Fruit fly (Drosophila melanogaster) Kc167 (cell line): ENCODE results near the gene Src64B.

ENCODE experiments used
- Myc ChIP-seq: fragments of >200 bp; optimal IDR thresholded peaks from 2 replicates; lab custom pipeline; 2017; ENCODE audit warnings: missing external identifiers
- Sin3A ChIP-seq: fragments of >200 bp; optimal IDR thresholded peaks from 2 replicates; lab custom pipeline; 2018; ENCODE audit warnings: missing external identifiers
- h ChIP-seq: fragments of >200 bp; optimal IDR thresholded peaks from 3 replicates; lab custom pipeline; 2018; ENCODE audit warnings: missing external identifiers
- insv ChIP-seq: fragments of >200 bp; optimal IDR thresholded peaks from 3 replicates; lab custom pipeline; 2018; ENCODE audit warnings: missing external identifiers
- psq ChIP-seq: fragments of >200 bp; optimal IDR thresholded peaks from 2 replicates; lab custom pipeline; 2017; ENCODE audit warnings: missing external identifiers

DNA sequence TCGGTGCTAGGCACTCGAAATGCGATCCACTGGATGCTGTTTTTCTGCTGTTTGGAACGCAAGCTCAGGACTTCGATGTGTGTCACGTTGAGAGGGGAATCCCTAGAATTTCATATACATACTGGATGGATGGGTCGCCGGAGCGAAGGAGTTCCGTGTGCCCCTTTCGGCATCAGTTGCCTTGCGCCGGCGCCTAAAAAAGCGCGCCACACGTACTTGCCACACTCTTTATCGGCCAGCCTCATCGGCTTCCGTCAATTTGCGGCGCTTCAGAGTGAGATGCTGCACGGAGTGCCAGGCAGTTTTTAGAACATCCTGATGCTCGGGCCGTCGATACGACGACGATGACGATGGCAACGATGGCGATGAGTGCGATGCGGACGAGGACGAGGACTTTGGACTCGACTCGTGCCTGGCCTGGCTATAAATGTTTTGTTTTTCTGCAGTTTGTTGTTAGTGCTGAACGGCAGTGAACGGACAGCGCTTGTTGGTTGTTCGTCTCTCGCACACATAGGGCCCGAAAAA lies 69.1 kb downstream of the Src64B start:
- TF ChIP-seq insv (lab: Kevin White, UChicago) (no peak), Sin3A (no peak), psq (no peak), h (lab: Kevin White, UChicago) (no peak), Myc (lab: Kevin White, UChicago) (no peak)
